Fruit fly (Drosophila melanogaster) whole organism, embryonic: Measurements from ENCODE around the gene mat.
A peak's percentile ranks its signal among the peaks of the same experiment; 100 is the strongest.

Experiments
- C15 ChIP-seq: fragments of 200-800 bp; sonication (Bioruptor generic); IDR thresholded peaks from 3 replicates; pipeline ENCODE4 v1.3.6; 2022; ENCODE audit warnings: missing biosample characterization, missing genetic modification characterization
- CG10267 ChIP-seq: fragments of 200-800 bp; sonication (Bioruptor generic); optimal IDR thresholded peaks from 2 replicates; lab custom pipeline; 2018; ENCODE audit warnings: missing biosample characterization, mild to moderate bottlenecking, missing genetic modification characterization, moderate library complexity
- CG10321 ChIP-seq: fragments of 200-800 bp; sonication (Bioruptor generic); IDR thresholded peaks from 2 replicates; pipeline ENCODE4 v1.3.6; 2022; ENCODE audit warnings: missing biosample characterization, missing genetic modification characterization
- CG11504 ChIP-seq: fragments of 200-800 bp; sonication (Bioruptor generic); optimal IDR thresholded peaks from 3 replicates; lab custom pipeline; 2019; ENCODE audit warnings: missing biosample characterization, mild to moderate bottlenecking, missing genetic modification characterization, moderate library complexity
- CG11696 ChIP-seq: fragments of 200-800 bp; sonication (Bioruptor generic); IDR thresholded peaks from 2 replicates; pipeline ENCODE4 v1.3.6; 2022; ENCODE audit warnings: missing biosample characterization, missing genetic modification characterization
- CG12104 ChIP-seq: fragments of 200-800 bp; sonication (Bioruptor generic); optimal IDR thresholded peaks from 3 replicates; lab custom pipeline; 2016; ENCODE audit warnings: missing biosample characterization, missing genetic modification characterization
- CG13123 ChIP-seq: fragments of 200-800 bp; sonication (Bioruptor generic); optimal IDR thresholded peaks from 2 replicates; lab custom pipeline; 2016; ENCODE audit warnings: missing biosample characterization, missing genetic modification characterization
- CG14050 ChIP-seq: fragments of 200-800 bp; sonication (Bioruptor generic); IDR thresholded peaks from 3 replicates; pipeline ENCODE4 v1.3.6; 2022; ENCODE audit warnings: missing biosample characterization, missing genetic modification characterization
- CG14441 ChIP-seq: fragments of 200-800 bp; sonication (Bioruptor generic); IDR thresholded peaks from 2 replicates; pipeline ENCODE4 v1.3.6; 2022; ENCODE audit warnings: missing biosample characterization, missing genetic modification characterization
- CG14710 ChIP-seq: fragments of 200-800 bp; sonication (Bioruptor generic); optimal IDR thresholded peaks from 3 replicates; lab custom pipeline; 2019; ENCODE audit warnings: missing biosample characterization, mild to moderate bottlenecking, missing genetic modification characterization, moderate library complexity
- CG15011 ChIP-seq: fragments of 200-800 bp; sonication (Bioruptor generic); optimal IDR thresholded peaks from 3 replicates; lab custom pipeline; 2018; ENCODE audit warnings: missing biosample characterization, mild to moderate bottlenecking, missing genetic modification characterization
- CG1603 ChIP-seq: fragments of 200-800 bp; sonication (Bioruptor generic); optimal IDR thresholded peaks from 2 replicates; lab custom pipeline; 2019; ENCODE audit warnings: missing biosample characterization, mild to moderate bottlenecking, missing genetic modification characterization, moderate library complexity
- CG16779 ChIP-seq: fragments of 200-800 bp; sonication (Bioruptor generic); IDR thresholded peaks from 2 replicates; pipeline ENCODE4 v1.3.6; 2022; ENCODE audit warnings: missing biosample characterization, missing genetic modification characterization
- CG17328 ChIP-seq: fragments of 200-800 bp; sonication (Bioruptor generic); IDR thresholded peaks from 2 replicates; pipeline ENCODE4 v1.3.6; 2022; ENCODE audit warnings: missing biosample characterization, missing genetic modification characterization
- CG1792 ChIP-seq: fragments of 200-800 bp; sonication (Bioruptor generic); optimal IDR thresholded peaks from 2 replicates; lab custom pipeline; 2016; ENCODE audit warnings: missing biosample characterization, missing genetic modification characterization
- CG2202 ChIP-seq: fragments of 200-800 bp; sonication (Bioruptor generic); optimal IDR thresholded peaks from 2 replicates; lab custom pipeline; 2018; ENCODE audit warnings: missing biosample characterization, mild to moderate bottlenecking, missing genetic modification characterization
- CG32767 ChIP-seq: fragments of 200-800 bp; sonication (Bioruptor generic); IDR thresholded peaks from 2 replicates; pipeline ENCODE4 v1.3.6; 2022; ENCODE audit warnings: missing biosample characterization, missing genetic modification characterization
- CG32772 ChIP-seq: fragments of 200-800 bp; sonication (Bioruptor generic); IDR thresholded peaks from 2 replicates; pipeline ENCODE4 v1.3.6; 2022; ENCODE audit warnings: missing biosample characterization, missing genetic modification characterization
- CG3407 ChIP-seq: fragments of 200-800 bp; sonication (Bioruptor generic); optimal IDR thresholded peaks from 2 replicates; lab custom pipeline; 2018; ENCODE audit warnings: missing biosample characterization, mild to moderate bottlenecking, missing genetic modification characterization
- CG4617 ChIP-seq: fragments of 200-800 bp; sonication (Bioruptor generic); optimal IDR thresholded peaks from 3 replicates; lab custom pipeline; 2016; ENCODE audit warnings: missing biosample characterization, missing genetic modification characterization, borderline replicate concordance
- CG5245 ChIP-seq: fragments of 200-800 bp; sonication (Bioruptor generic); optimal IDR thresholded peaks from 3 replicates; lab custom pipeline; 2016; ENCODE audit warnings: missing biosample characterization, missing genetic modification characterization
- CG7745 ChIP-seq: fragments of 200-800 bp; sonication (Bioruptor generic); optimal IDR thresholded peaks from 2 replicates; lab custom pipeline; 2018; ENCODE audit warnings: missing biosample characterization, mild to moderate bottlenecking, missing genetic modification characterization, moderate library complexity
- CG8388 ChIP-seq: fragments of 200-800 bp; sonication (Bioruptor generic); optimal IDR thresholded peaks from 2 replicates; lab custom pipeline; 2019; ENCODE audit warnings: missing biosample characterization, mild to moderate bottlenecking, missing genetic modification characterization, moderate library complexity
- CG8765 ChIP-seq: fragments of 200-800 bp; sonication (Bioruptor generic); IDR thresholded peaks from 2 replicates; pipeline ENCODE4 v1.3.6; 2022; ENCODE audit warnings: missing biosample characterization, missing genetic modification characterization
- CG9437 ChIP-seq: fragments of 200-800 bp; sonication (Bioruptor generic); optimal IDR thresholded peaks from 2 replicates; lab custom pipeline; 2018; ENCODE audit warnings: missing biosample characterization, mild to moderate bottlenecking, missing genetic modification characterization
- Chrac-16 ChIP-seq: fragments of 200-800 bp; sonication (Bioruptor generic); optimal IDR thresholded peaks from 3 replicates; lab custom pipeline; 2016; ENCODE audit warnings: missing biosample characterization, missing genetic modification characterization
- CrebB ChIP-seq: fragments of 200-800 bp; sonication (Bioruptor generic); optimal IDR thresholded peaks from 3 replicates; lab custom pipeline; 2018; ENCODE audit warnings: missing biosample characterization, mild to moderate bottlenecking, missing genetic modification characterization
- Ets65A ChIP-seq: fragments of 200-800 bp; sonication (Bioruptor generic); peaks from one replicate; lab custom pipeline; 2016; ENCODE audit warnings: missing biosample characterization, missing genetic modification characterization
- Ets97D ChIP-seq: fragments of 200-800 bp; sonication (Bioruptor generic); optimal IDR thresholded peaks from 3 replicates; lab custom pipeline; 2016; ENCODE audit warnings: missing biosample characterization, missing genetic modification characterization
- HLHmδ ChIP-seq: fragments of 200-800 bp; sonication (Bioruptor generic); optimal IDR thresholded peaks from 2 replicates; lab custom pipeline; 2018; ENCODE audit warnings: missing biosample characterization, mild to moderate bottlenecking, missing genetic modification characterization, moderate library complexity
- Kr ChIP-seq: fragments of 200-800 bp; sonication (Bioruptor generic); optimal IDR thresholded peaks from 2 replicates; lab custom pipeline; 2017; ENCODE audit warnings: missing biosample characterization, mild to moderate bottlenecking, missing genetic modification characterization
- Neu2 ChIP-seq: fragments of 200-800 bp; sonication (Bioruptor generic); optimal IDR thresholded peaks from 3 replicates; lab custom pipeline; 2016; ENCODE audit warnings: missing biosample characterization, missing genetic modification characterization, borderline replicate concordance
- Optix ChIP-seq: fragments of 200-800 bp; sonication (Bioruptor generic); IDR thresholded peaks from 3 replicates; pipeline ENCODE4 v1.3.6; 2022; ENCODE audit warnings: missing biosample characterization, missing genetic modification characterization
- Tbp ChIP-seq: fragments of >200 bp; optimal IDR thresholded peaks from 2 replicates; lab custom pipeline; 2018; ENCODE audit warnings: missing biosample characterization, missing genetic modification characterization
- bigmax ChIP-seq: fragments of 200-800 bp; sonication (Bioruptor generic); optimal IDR thresholded peaks from 2 replicates; lab custom pipeline; 2018; ENCODE audit warnings: missing biosample characterization, mild to moderate bottlenecking, missing genetic modification characterization
- chinmo ChIP-seq: fragments of 200-800 bp; sonication (Bioruptor generic); IDR thresholded peaks from 4 replicates; pipeline ENCODE4 v1.3.6; 2022; ENCODE audit warnings: missing biosample characterization, missing genetic modification characterization; ENCODE audit not compliant: partially characterized antibody
- chm ChIP-seq: fragments of 200-800 bp; sonication (Bioruptor generic); IDR thresholded peaks from 2 replicates; pipeline ENCODE4 v1.3.6; 2022; ENCODE audit warnings: missing biosample characterization, missing genetic modification characterization
- ci ChIP-seq: fragments of 200-800 bp; sonication (Bioruptor generic); IDR thresholded peaks from 3 replicates; pipeline ENCODE4 v1.3.6; 2022; ENCODE audit warnings: missing biosample characterization, missing genetic modification characterization
- dmrt99B ChIP-seq: fragments of 200-800 bp; sonication (Bioruptor generic); optimal IDR thresholded peaks from 2 replicates; lab custom pipeline; 2018; ENCODE audit warnings: missing biosample characterization, mild to moderate bottlenecking, missing genetic modification characterization, moderate library complexity
- gcm ChIP-seq: fragments of 200-800 bp; sonication (Bioruptor generic); optimal IDR thresholded peaks from 2 replicates; lab custom pipeline; 2019; ENCODE audit warnings: missing biosample characterization, mild to moderate bottlenecking, missing genetic modification characterization, moderate library complexity
- gem ChIP-seq: fragments of 200-800 bp; sonication (Bioruptor generic); optimal IDR thresholded peaks from 2 replicates; lab custom pipeline; 2019; ENCODE audit warnings: missing biosample characterization, mild to moderate bottlenecking, missing genetic modification characterization, moderate library complexity
- gsb-n ChIP-seq: fragments of 200-800 bp; sonication (Bioruptor generic); optimal IDR thresholded peaks from 3 replicates; lab custom pipeline; 2018; ENCODE audit warnings: missing biosample characterization, mild to moderate bottlenecking, missing genetic modification characterization
- lab ChIP-seq: fragments of 200-800 bp; sonication (Bioruptor generic); optimal IDR thresholded peaks from 3 replicates; lab custom pipeline; 2017; ENCODE audit warnings: missing biosample characterization, missing genetic modification characterization, mild to moderate bottlenecking, moderate library complexity, missing genetic modification reagents
- pum ChIP-seq: fragments of 200-800 bp; sonication (Bioruptor generic); optimal IDR thresholded peaks from 2 replicates; lab custom pipeline; 2016; ENCODE audit warnings: missing biosample characterization, missing genetic modification characterization
- seq ChIP-seq: fragments of 200-800 bp; sonication (Bioruptor generic); IDR thresholded peaks from 2 replicates; pipeline ENCODE4 v1.3.6; 2022; ENCODE audit warnings: missing biosample characterization, missing genetic modification characterization
- slbo ChIP-seq: fragments of 200-800 bp; sonication (Bioruptor generic); IDR thresholded peaks from 2 replicates; pipeline ENCODE4 v1.3.6; 2022; ENCODE audit warnings: missing biosample characterization, missing genetic modification characterization
- slou ChIP-seq: fragments of 200-800 bp; sonication (Bioruptor generic); optimal IDR thresholded peaks from 3 replicates; lab custom pipeline; 2016; ENCODE audit warnings: missing biosample characterization, missing genetic modification characterization
- tgo ChIP-seq: fragments of 200-800 bp; sonication (Bioruptor generic); IDR thresholded peaks from 3 replicates; pipeline ENCODE4 v1.3.6; 2022; ENCODE audit warnings: missing biosample characterization, missing genetic modification characterization
- tna ChIP-seq: fragments of 200-800 bp; sonication (Bioruptor generic); IDR thresholded peaks from 2 replicates; pipeline ENCODE4 v1.3.6; 2022; ENCODE audit warnings: missing biosample characterization, missing genetic modification characterization; ENCODE audit not compliant: partially characterized antibody
- unpg ChIP-seq: fragments of 200-800 bp; sonication (Bioruptor generic); optimal IDR thresholded peaks from 3 replicates; lab custom pipeline; 2018; ENCODE audit warnings: missing biosample characterization, mild to moderate bottlenecking, missing genetic modification characterization, moderate library complexity
- vfl ChIP-seq: fragments of 200-800 bp; sonication (Bioruptor generic); optimal IDR thresholded peaks from 2 replicates; lab custom pipeline; 2016; ENCODE audit warnings: missing biosample characterization, missing genetic modification characterization
- zf30C ChIP-seq: fragments of 200-800 bp; sonication (Bioruptor generic); optimal IDR thresholded peaks from 3 replicates; lab custom pipeline; 2018; ENCODE audit warnings: missing biosample characterization, mild to moderate bottlenecking, missing genetic modification characterization

The mat gene

dm6 chr3L:871713-872112 lies 31.0 kb upstream of the mat start, which contains the start of gene Usp10 (continued):
- TF ChIP-seq CG32767 (GFP tag; lab: Robert Waterston, UW) (no peak), Kr (GFP tag; lab: Kevin White, UChicago) (no peak), CG8765 (GFP tag; lab: Robert Waterston, UW) (no peak), CG8388 (GFP tag; lab: Kevin White, UChicago) (no peak), CG12104 (GFP tag; lab: Kevin White, UChicago) (no peak), zf30C (GFP tag; lab: Kevin White, UChicago) (no peak), CG1792 (no peak), pum (GFP tag; lab: Kevin White, UChicago) (no peak), CG17328 (GFP tag; lab: Robert Waterston, UW) (no peak), CG13123 (GFP tag; lab: Kevin White, UChicago) (no peak), CG15011 (GFP tag; lab: Kevin White, UChicago) (no peak), Tbp (GFP tag; lab: Kevin White, UChicago) (no peak), tna (GFP tag; lab: Robert Waterston, UW) (peak; percentile 70), Ets97D (GFP tag; lab: Kevin White, UChicago) (peak; percentile 61), slou (GFP tag; lab: Kevin White, UChicago) (no peak), CG11696 (GFP tag; lab: Robert Waterston, UW) (0 out of 2 replicates have a peak, but pooled peaks have one; percentile 8), bigmax (GFP tag; lab: Kevin White, UChicago) (no peak), Optix (GFP tag; lab: Robert Waterston, UW) (no peak), dmrt99B (tag; lab: Kevin White, UChicago) (no peak), CG5245 (GFP tag; lab: Kevin White, UChicago) (no peak), HLHmδ (GFP tag; lab: Kevin White, UChicago) (no peak), CG7745 (tag; lab: Kevin White, UChicago) (no peak), Ets65A (GFP tag; lab: Kevin White, UChicago) (no peak), slbo (GFP tag; lab: Robert Waterston, UW) (no peak), CG10267 (tag; lab: Kevin White, UChicago) (peak; percentile 28), seq (GFP tag; lab: Robert Waterston, UW) (no peak), CG2202 (no peak), unpg (GFP tag; lab: Kevin White, UChicago) (no peak), Neu2 (GFP tag; lab: Kevin White, UChicago) (no peak), C15 (GFP tag; lab: Robert Waterston, UW) (no peak), CG14441 (GFP tag; lab: Robert Waterston, UW) (no peak), CG11504 (tag; lab: Kevin White, UChicago) (no peak), ci (GFP tag; lab: Robert Waterston, UW) (peak; percentile 54; the same call in 1 of the 3 replicates), chinmo (GFP tag; lab: Robert Waterston, UW) (peak; percentile 72; the same call in 3 of the 4 replicates), CG9437 (GFP tag; lab: Kevin White, UChicago) (no peak), CG1603 (tag; lab: Kevin White, UChicago) (peak; percentile 78), CrebB (tag; lab: Kevin White, UChicago) (no peak), gem (no peak), CG3407 (GFP tag; lab: Kevin White, UChicago) (no peak), gsb-n (no peak), CG14050 (no peak), CG16779 (no peak), CG4617 (GFP tag; lab: Kevin White, UChicago) (peak; percentile 88), tgo (no peak), lab (GFP tag; lab: Kevin White, UChicago) (no peak), vfl (GFP tag; lab: Kevin White, UChicago) (no peak), CG32772 (GFP tag; lab: Robert Waterston, UW) (no peak), chm (GFP tag; lab: Robert Waterston, UW) (no peak), gcm (GFP tag; lab: Kevin White, UChicago) (no peak), CG10321 (GFP tag; lab: Robert Waterston, UW) (no peak), CG14710 (tag; lab: Kevin White, UChicago) (peak; percentile 55), Chrac-16 (GFP tag; lab: Kevin White, UChicago) (no peak)
